Worm (Caenorhabditis elegans) whole organism, L1 larva: ENCODE results near the gene gcy-7.
"Not testable (repeated sequence)": the region's sequence is repeated elsewhere in the genome, so short reads cannot be mapped to it uniquely, and the experiment has no call there.

Experiments used
- ama-1 ChIP-seq: fragments of 150-350 bp; optimal IDR thresholded peaks from 2 replicates; lab custom pipeline; 2014
- dpl-1 ChIP-seq, 3 experiments: fragments of 150-350 bp in 2 of 3; sonication (generic microtip) in 1 of 3; optimal IDR thresholded peaks; 2 replicates each; lab custom pipeline; 2014 to 2017; ENCODE audit warnings: missing biosample characterization in 3 of 3, missing genetic modification characterization in 3 of 3, missing genetic modification reagents in 3 of 3
- mef-2 ChIP-seq: fragments of 150-350 bp; optimal IDR thresholded peaks from 2 replicates; lab custom pipeline; 2014; ENCODE audit warnings: missing biosample characterization, missing genetic modification characterization
- nhr-11 ChIP-seq: fragments of 150-350 bp; optimal IDR thresholded peaks from 2 replicates; lab custom pipeline; 2014; ENCODE audit warnings: missing biosample characterization, missing genetic modification characterization
- nhr-19 ChIP-seq: fragments of 200-800 bp; sonication (Bioruptor generic); conservative IDR thresholded peaks from 2 replicates; pipeline ENCODE4 v1.3.6; 2022; ENCODE audit warnings: missing genetic modification characterization, missing compliant biosample characterization
- nhr-84 ChIP-seq: sonication (generic microtip); optimal IDR thresholded peaks from 2 replicates; lab custom pipeline; 2017; ENCODE audit warnings: missing biosample characterization, missing genetic modification characterization
- pqm-1 ChIP-seq: sonication (generic microtip); optimal IDR thresholded peaks from 3 replicates; lab custom pipeline; 2017; ENCODE audit warnings: missing biosample characterization, missing genetic modification characterization
- rnt-1 ChIP-seq: sonication (generic microtip); optimal IDR thresholded peaks from 2 replicates; lab custom pipeline; 2016; ENCODE audit warnings: mild to moderate bottlenecking, missing genetic modification characterization, moderate library complexity, missing compliant biosample characterization
- snpc-4 ChIP-seq: fragments of 150-350 bp; optimal IDR thresholded peaks from 2 replicates; lab custom pipeline; 2014; ENCODE audit warnings: missing biosample characterization, missing genetic modification characterization
- tbx-2 ChIP-seq: sonication (generic microtip); optimal IDR thresholded peaks from 2 replicates; lab custom pipeline; 2016; ENCODE audit warnings: missing genetic modification characterization, missing compliant biosample characterization
- unc-30 ChIP-seq: sonication (generic microtip); optimal IDR thresholded peaks from 2 replicates; lab custom pipeline; 2017; ENCODE audit warnings: missing biosample characterization, missing genetic modification characterization
- zag-1 ChIP-seq: fragments of 150-350 bp; optimal IDR thresholded peaks from 2 replicates; lab custom pipeline; 2014; ENCODE audit warnings: missing biosample characterization, missing genetic modification characterization

- TF ChIP-seq rnt-1 (tag; lab: Kevin White, UChicago) (peak; percentile 35), nhr-19 (GFP tag; lab: Robert Waterston, UW) (peak; percentile 37)
- not testable (repeated sequence) for TF ChIP-seq dpl-1 (GFP tag; optimal IDR thresholded peaks at IDR 0.05; lab: Kevin White, UChicago); mef-2 (tag; lab: Kevin White, UChicago); pqm-1; zag-1; ama-1; snpc-4 (tag; lab: Kevin White, UChicago); nhr-11; tbx-2 (tag; lab: Kevin White, UChicago); unc-30; nhr-84 (tag; lab: Kevin White, UChicago)
Observed at ce11 chrV:8431295-8431694, 44.1 kb downstream of the gcy-7 start.
